Fruit fly (Drosophila melanogaster): Measurements from ENCODE around the gene ppk18.

ppk18 gene

DNA sequence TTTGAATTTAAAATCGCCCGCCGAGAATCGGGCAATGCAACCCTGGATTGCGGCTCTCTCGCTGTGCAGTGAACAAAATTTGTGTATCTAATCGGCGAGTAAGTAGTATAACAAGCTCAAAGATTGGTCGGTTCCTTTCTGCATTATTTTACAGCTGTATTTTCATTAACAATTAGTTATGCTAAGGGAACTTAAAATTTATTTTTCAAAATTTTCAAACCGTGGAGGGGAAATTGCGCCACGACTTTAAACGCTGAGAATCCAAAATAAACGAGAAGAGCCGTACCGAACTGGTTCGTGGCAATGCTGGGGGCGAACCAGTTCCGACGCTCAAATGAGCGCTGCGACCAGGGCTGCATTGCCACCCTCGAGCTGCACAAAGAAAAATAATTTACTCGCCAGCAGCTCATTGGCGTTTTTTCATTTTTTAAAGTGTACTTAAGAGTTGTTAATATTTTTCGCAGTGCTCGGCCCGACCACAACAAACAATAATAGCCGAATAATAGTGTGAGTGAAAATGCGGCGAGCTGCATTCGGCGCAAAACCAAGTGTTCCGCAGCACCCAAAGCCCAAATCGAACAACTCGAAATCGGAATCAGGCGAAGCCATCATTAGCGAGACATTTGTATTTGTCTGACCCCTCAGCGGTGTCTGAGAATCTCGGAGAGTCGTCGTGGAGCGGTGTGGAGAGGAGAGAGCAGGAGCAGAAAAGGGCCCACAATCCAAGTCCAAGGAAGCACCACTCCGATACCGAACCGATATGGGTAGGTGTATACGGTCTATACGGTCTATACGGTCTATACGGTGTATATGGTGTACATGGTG, 12.6 kb downstream of the ppk18 start, which contains the start of gene zf30C (continued):
- TF ChIP-seq trem (tag; optimal IDR thresholded peaks at IDR 0.05) = peak; percentile 62
- no peak for TF ChIP-seq Hr39 (optimal IDR thresholded peaks at IDR 0.05)
- TF ChIP-seq seq (GFP tag; IDR thresholded peaks at IDR 0.05) = peak; percentile 86
- peak; percentile 70 for TF ChIP-seq da (GFP tag; optimal IDR thresholded peaks at IDR 0.05)
- peak; percentile 7 for TF ChIP-seq D (optimal IDR thresholded peaks at IDR 0.05)
- peak; percentile 72 for TF ChIP-seq D (GFP tag; optimal IDR thresholded peaks at IDR 0.05)
- peak; percentile 75 for TF ChIP-seq CG31224 (GFP tag; IDR thresholded peaks at IDR 0.05)
- peak; percentile 67 for TF ChIP-seq Fer1 (GFP tag; optimal IDR thresholded peaks at IDR 0.05)
- TF ChIP-seq dan (GFP tag; IDR thresholded peaks at IDR 0.05) = peak; percentile 61
- TF ChIP-seq fd96Cb (tag; optimal IDR thresholded peaks at IDR 0.05) = peak; percentile 53
- TF ChIP-seq Hey (tag; optimal IDR thresholded peaks at IDR 0.05) = peak; percentile 28
- TF ChIP-seq br (optimal IDR thresholded peaks at IDR 0.05) = no peak
- TF ChIP-seq gfzf (GFP tag; optimal IDR thresholded peaks at IDR 0.05) = peak; percentile 22
- peak; percentile 85 for TF ChIP-seq CG9817 (tag; optimal IDR thresholded peaks at IDR 0.05)
- no peak for TF ChIP-seq Doc3 (GFP tag; IDR thresholded peaks at IDR 0.05; ENCODE audit: partially characterized antibody)
- peak; percentile 30; the same call in 1 of the 2 replicates for TF ChIP-seq dimm (GFP tag; IDR thresholded peaks at IDR 0.05)
- TF ChIP-seq shn (GFP tag; optimal IDR thresholded peaks at IDR 0.05) = peak; percentile 93
- peak; percentile 76 for TF ChIP-seq stc (GFP tag; IDR thresholded peaks at IDR 0.05)
- peak; percentile 59 for TF ChIP-seq CG6254 (GFP tag; optimal IDR thresholded peaks at IDR 0.05)
- TF ChIP-seq ranshi (GFP tag; IDR thresholded peaks at IDR 0.05) = peak; percentile 84
- peak; percentile 65 for TF ChIP-seq CG8388 (GFP tag; optimal IDR thresholded peaks at IDR 0.05)
- no peak for TF ChIP-seq Dip2 (GFP tag; IDR thresholded peaks at IDR 0.05)
- peak; percentile 57; the same call in 1 of the 2 replicates for TF ChIP-seq CG42726 (GFP tag; IDR thresholded peaks at IDR 0.05; ENCODE audit: partially characterized antibody)
- peak; percentile 91 for TF ChIP-seq Atf-2 (GFP tag; optimal IDR thresholded peaks at IDR 0.05)
- peak; percentile 63 for TF ChIP-seq Oaz (GFP tag; IDR thresholded peaks at IDR 0.05)
- TF ChIP-seq CTCF (GFP tag; optimal IDR thresholded peaks at IDR 0.05) = peak; percentile 7
- peak; percentile 31 for TF ChIP-seq cg (GFP tag; optimal IDR thresholded peaks at IDR 0.05)
- TF ChIP-seq dpn (GFP tag; optimal IDR thresholded peaks at IDR 0.05) = peak; percentile 90 to 93
- peak; percentile 67 for TF ChIP-seq CG12104 (GFP tag; optimal IDR thresholded peaks at IDR 0.05)
- TF ChIP-seq CG4328 (GFP tag; optimal IDR thresholded peaks at IDR 0.05) = peak; percentile 75
- peak; percentile 81 for TF ChIP-seq unpg (GFP tag; optimal IDR thresholded peaks at IDR 0.05)
- TF ChIP-seq odd (GFP tag; optimal IDR thresholded peaks at IDR 0.05) = peak; percentile 18
- peak; percentile 54; the same call in 1 of the 3 replicates for TF ChIP-seq CG11560 (tag; IDR thresholded peaks at IDR 0.05)
- peak; percentile 38 for TF ChIP-seq CG33557 (GFP tag; optimal IDR thresholded peaks at IDR 0.05)
- no peak for TF ChIP-seq usp (GFP tag; optimal IDR thresholded peaks at IDR 0.05)
- TF ChIP-seq CG17829 (tag; optimal IDR thresholded peaks at IDR 0.05) = peak; percentile 82
- TF ChIP-seq CG4730 (GFP tag; IDR thresholded peaks at IDR 0.05) = peak; percentile 77
- peak; percentile 82 for TF ChIP-seq CG12744 (GFP tag; optimal IDR thresholded peaks at IDR 0.05)
- TF ChIP-seq Tbp (GFP tag; optimal IDR thresholded peaks at IDR 0.05) = no peak
- peak; percentile 5 for TF ChIP-seq Spps (tag; optimal IDR thresholded peaks at IDR 0.05)
- TF ChIP-seq CG2202 (tag; optimal IDR thresholded peaks at IDR 0.05) = peak; percentile 41
- peak; percentile 96 for TF ChIP-seq Gug (GFP tag; IDR thresholded peaks at IDR 0.05)
- peak; percentile 38 for TF ChIP-seq kah (GFP tag; optimal IDR thresholded peaks at IDR 0.05)
- peak; percentile 31 for TF ChIP-seq run (tag; optimal IDR thresholded peaks at IDR 0.05)
- peak; percentile 85 for TF ChIP-seq CG18599 (GFP tag; optimal IDR thresholded peaks at IDR 0.05)
- TF ChIP-seq CG10959 (GFP tag; IDR thresholded peaks at IDR 0.05) = peak; percentile 54; the same call in 1 of the 2 replicates
- TF ChIP-seq Poxn (GFP tag; IDR thresholded peaks at IDR 0.05) = peak; percentile 48; the same call in 1 of the 2 replicates
- peak; percentile 57; the same call in 1 of the 3 replicates for TF ChIP-seq HLH4C (GFP tag; IDR thresholded peaks at IDR 0.05; ENCODE audit: partially characterized antibody)
- TF ChIP-seq Mrtf (GFP tag; IDR thresholded peaks at IDR 0.05) = peak; percentile 84
- peak; percentile 43 for TF ChIP-seq psq (GFP tag; optimal IDR thresholded peaks at IDR 0.05)
